Fruit fly (Drosophila melanogaster) whole organism, wandering third instar larva: ENCODE measurements around the gene msd5.

Experiments
- GATAd ChIP-seq: sonication (Bioruptor generic); optimal IDR thresholded peaks from 2 replicates; lab custom pipeline; 2016; ENCODE audit warnings: missing biosample characterization, missing genetic modification characterization
- Hr78 ChIP-seq: fragments of >200 bp; optimal IDR thresholded peaks from 2 replicates; lab custom pipeline; 2017; ENCODE audit warnings: missing biosample characterization, missing genetic modification characterization
- Myc ChIP-seq: fragments of >200 bp; optimal IDR thresholded peaks from 2 replicates; lab custom pipeline; 2017
- Rel ChIP-seq, 2 experiments: fragments of 200-800 bp; sonication (Bioruptor generic) in 1 of 2; optimal IDR thresholded peaks; 2 replicates in 1 of 2; 3 replicates in 1 of 2; lab custom pipeline; 2016 to 2019; ENCODE audit warnings: mild to moderate bottlenecking in 2 of 2, missing biosample characterization in 2 of 2, missing genetic modification characterization in 2 of 2, moderate library complexity in 1 of 2
- br ChIP-seq: fragments of 200-800 bp; sonication (Bioruptor generic); optimal IDR thresholded peaks from 2 replicates; lab custom pipeline; 2016; ENCODE audit warnings: missing biosample characterization, missing genetic modification characterization
- brk ChIP-seq: fragments of 200-800 bp; sonication (Bioruptor generic); optimal IDR thresholded peaks from 2 replicates; lab custom pipeline; 2016; ENCODE audit warnings: missing biosample characterization, mild to moderate bottlenecking, missing genetic modification characterization
- h ChIP-seq: fragments of 200-800 bp; sonication (Bioruptor generic); optimal IDR thresholded peaks from 3 replicates; lab custom pipeline; 2016; ENCODE audit warnings: missing biosample characterization, mild to moderate bottlenecking, missing genetic modification characterization
- lola ChIP-seq: fragments of >200 bp; optimal IDR thresholded peaks from 2 replicates; lab custom pipeline; 2017; ENCODE audit warnings: missing biosample characterization, missing genetic modification characterization

- TF ChIP-seq h: peak; percentile 71
- peak; percentile 44 for TF ChIP-seq Rel (GFP tag; optimal IDR thresholded peaks at IDR 0.05; lab: Kevin White, UChicago)
- peak; percentile 48 for TF ChIP-seq Rel (tag; optimal IDR thresholded peaks at IDR 0.05; lab: Kevin White, UChicago)
- peak; percentile 62 for TF ChIP-seq br (GFP tag; lab: Kevin White, UChicago)
- TF ChIP-seq Hr78 (GFP tag; lab: Kevin White, UChicago): no peak
- TF ChIP-seq Myc (lab: Kevin White, UChicago): no peak
- no peak for TF ChIP-seq GATAd
- TF ChIP-seq lola (GFP tag; lab: Kevin White, UChicago): no peak
- no peak for TF ChIP-seq brk (GFP tag; lab: Kevin White, UChicago)
These were observed 11.9 kb downstream of the msd5 start for dm6 chr3L:1320931-1321556.
